Fruit fly (Drosophila melanogaster) S2 (cell line): Measurements from ENCODE around the gene CG6628.

Source experiments
- CG8478 ChIP-seq: fragments of >200 bp; optimal IDR thresholded peaks from 2 replicates; lab custom pipeline; 2018
- CTCF ChIP-seq, 2 experiments: fragments of >200 bp; optimal IDR thresholded peaks; 2 replicates each; lab custom pipeline; 2018

DNA sequence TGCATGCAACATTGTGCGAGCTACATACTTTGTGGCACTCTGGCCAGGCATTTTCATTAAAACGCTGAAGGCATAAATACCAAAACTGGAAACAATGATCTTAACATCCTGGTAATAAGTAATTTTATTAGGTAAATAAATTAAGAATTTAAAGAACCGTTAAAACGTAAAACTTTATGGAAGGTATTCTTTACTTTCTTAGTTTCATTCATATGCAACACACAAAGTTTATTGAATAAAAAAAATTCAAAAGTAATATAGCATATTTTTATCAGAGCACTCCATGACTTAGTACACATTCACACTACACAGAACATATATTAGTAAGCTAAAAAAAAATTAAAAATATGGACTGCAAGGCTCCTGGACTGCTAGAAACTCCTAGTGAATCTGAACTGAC lies 48.5 kb upstream of the CG6628 start, which contains the start of gene CG8065:
- TF ChIP-seq CTCF (optimal IDR thresholded peaks at IDR 0.05; lab: Kevin White, UChicago) (no peak), CG8478 (lab: Kevin White, UChicago) (no peak)
